Worm (Caenorhabditis elegans) whole organism, L1 larva: ENCODE results near the gene sul-1.

Experiments used
- C04F5.9 ChIP-seq: sonication (generic microtip); optimal IDR thresholded peaks from 2 replicates; lab custom pipeline; 2016; ENCODE audit warnings: missing genetic modification characterization, missing compliant biosample characterization
- C16A3.4 ChIP-seq: fragments of 150-350 bp; optimal IDR thresholded peaks from 2 replicates; lab custom pipeline; 2014; ENCODE audit warnings: missing biosample characterization, missing genetic modification characterization
- F16B12.6 ChIP-seq: fragments of 150-350 bp; optimal IDR thresholded peaks from 2 replicates; lab custom pipeline; 2014; ENCODE audit warnings: missing biosample characterization, missing genetic modification characterization
- aly-2 ChIP-seq: fragments of 150-350 bp; optimal IDR thresholded peaks from 2 replicates; lab custom pipeline; 2014; ENCODE audit warnings: missing biosample characterization, missing genetic modification characterization
- ama-1 ChIP-seq: fragments of 150-350 bp; optimal IDR thresholded peaks from 2 replicates; lab custom pipeline; 2014
- blmp-1 ChIP-seq: fragments of 150-350 bp; optimal IDR thresholded peaks from 2 replicates; lab custom pipeline; 2014; ENCODE audit warnings: missing biosample characterization, missing genetic modification characterization
- ceh-63 ChIP-seq: fragments of 200-800 bp; sonication (Bioruptor generic); optimal IDR thresholded peaks from 2 replicates; lab custom pipeline; 2018; ENCODE audit warnings: mild to moderate bottlenecking, missing genetic modification characterization, missing compliant biosample characterization
- ceh-8 ChIP-seq: fragments of 200-800 bp; sonication (Bioruptor generic); optimal IDR thresholded peaks from 2 replicates; lab custom pipeline; 2018; ENCODE audit warnings: mild to moderate bottlenecking, missing genetic modification characterization, moderate library complexity, missing compliant biosample characterization
- ceh-88 ChIP-seq: fragments of 200-800 bp; sonication (Bioruptor generic); IDR thresholded peaks from 2 replicates; pipeline ENCODE4 v1.3.6; 2022; ENCODE audit warnings: missing genetic modification characterization, missing compliant biosample characterization
- efl-1 ChIP-seq, 4 experiments: fragments of 150-350 bp; optimal IDR thresholded peaks in 3 of 4; peaks in 1 of 4; 1 replicate in 1 of 4; 2 replicates in 3 of 4; lab custom pipeline; 2014; ENCODE audit warnings: missing biosample characterization in 2 of 4, missing genetic modification characterization in 2 of 4, missing genetic modification reagents in 2 of 4
- elt-2 ChIP-seq: sonication (generic microtip); optimal IDR thresholded peaks from 2 replicates; lab custom pipeline; 2016; ENCODE audit warnings: missing genetic modification characterization, mild to moderate bottlenecking, inconsistent platforms, missing compliant biosample characterization, missing genetic modification reagents
- elt-3 ChIP-seq, 6 experiments: fragments of 150-350 bp in 1 of 6; sonication (generic microtip); optimal IDR thresholded peaks; 2 replicates each; lab custom pipeline; 2017 to 2018; ENCODE audit warnings: missing biosample characterization in 6 of 6, missing genetic modification characterization in 6 of 6, inconsistent platforms in 1 of 6
- fkh-8 ChIP-seq: sonication (generic microtip); optimal IDR thresholded peaks from 2 replicates; lab custom pipeline; 2016; ENCODE audit warnings: mild to moderate bottlenecking, missing genetic modification characterization, missing compliant biosample characterization
- irx-1 ChIP-seq: sonication (generic microtip); optimal IDR thresholded peaks from 2 replicates; lab custom pipeline; 2016; ENCODE audit warnings: missing genetic modification characterization, missing compliant biosample characterization
- jun-1 ChIP-seq: fragments of 150-350 bp; optimal IDR thresholded peaks from 2 replicates; lab custom pipeline; 2014; ENCODE audit warnings: missing biosample characterization, missing genetic modification reagents, missing genetic modification characterization
- lin-13 ChIP-seq: fragments of 150-350 bp; optimal IDR thresholded peaks from 2 replicates; lab custom pipeline; 2014; ENCODE audit warnings: missing biosample characterization, missing genetic modification reagents, missing genetic modification characterization
- lin-14 ChIP-seq: fragments of 200-800 bp; sonication (Bioruptor generic); optimal IDR thresholded peaks from 2 replicates; lab custom pipeline; 2018; ENCODE audit warnings: mild to moderate bottlenecking, missing genetic modification characterization, moderate library complexity, missing compliant biosample characterization
- lin-15B ChIP-seq: fragments of 150-350 bp; sonication (generic microtip); optimal IDR thresholded peaks from 3 replicates; lab custom pipeline; 2014; ENCODE audit warnings: missing biosample characterization, missing genetic modification characterization
- mdl-1 ChIP-seq, 2 experiments: fragments of 150-350 bp; optimal IDR thresholded peaks; 2 replicates each; lab custom pipeline; 2014 to 2017; ENCODE audit warnings: missing biosample characterization in 2 of 2, missing genetic modification characterization in 2 of 2, inconsistent platforms in 1 of 2
- mef-2 ChIP-seq: fragments of 150-350 bp; optimal IDR thresholded peaks from 2 replicates; lab custom pipeline; 2014; ENCODE audit warnings: missing biosample characterization, missing genetic modification characterization
- mep-1 ChIP-seq: fragments of 150-350 bp; optimal IDR thresholded peaks from 2 replicates; lab custom pipeline; 2014; ENCODE audit warnings: missing biosample characterization, missing genetic modification characterization
- nhr-28 ChIP-seq: fragments of 150-350 bp; optimal IDR thresholded peaks from 2 replicates; lab custom pipeline; 2014; ENCODE audit warnings: missing biosample characterization, missing genetic modification characterization
- nhr-71 ChIP-seq: sonication (generic microtip); optimal IDR thresholded peaks from 2 replicates; lab custom pipeline; 2016; ENCODE audit warnings: mild to moderate bottlenecking, missing genetic modification characterization, moderate library complexity, missing compliant biosample characterization
- nhr-90 ChIP-seq: sonication (generic microtip); optimal IDR thresholded peaks from 2 replicates; lab custom pipeline; 2016; ENCODE audit warnings: mild to moderate bottlenecking, missing genetic modification characterization, missing compliant biosample characterization; ENCODE audit not compliant: poor library complexity
- pag-3 ChIP-seq: sonication (generic microtip); optimal IDR thresholded peaks from 2 replicates; lab custom pipeline; 2017; ENCODE audit warnings: missing genetic modification characterization, mild to moderate bottlenecking, missing compliant biosample characterization, antibody characterized with exemption, borderline replicate concordance; ENCODE audit not compliant: insufficient read depth
- skn-1 ChIP-seq: fragments of 150-350 bp; optimal IDR thresholded peaks from 2 replicates; lab custom pipeline; 2014; ENCODE audit warnings: missing biosample characterization, missing genetic modification characterization
- snpc-4 ChIP-seq: fragments of 150-350 bp; optimal IDR thresholded peaks from 2 replicates; lab custom pipeline; 2014; ENCODE audit warnings: missing biosample characterization, missing genetic modification characterization
- snu-23 ChIP-seq: sonication (generic microtip); optimal IDR thresholded peaks from 2 replicates; lab custom pipeline; 2016; ENCODE audit warnings: missing genetic modification characterization, missing compliant biosample characterization
- sptf-1 ChIP-seq: fragments of 150-350 bp; optimal IDR thresholded peaks from 2 replicates; lab custom pipeline; 2014; ENCODE audit warnings: missing biosample characterization, missing genetic modification characterization
- sup-37 ChIP-seq: fragments of 200-800 bp; sonication (Bioruptor generic); optimal IDR thresholded peaks from 2 replicates; lab custom pipeline; 2018; ENCODE audit warnings: mild to moderate bottlenecking, missing genetic modification characterization, missing compliant biosample characterization
- swsn-7 ChIP-seq: sonication (generic microtip); optimal IDR thresholded peaks from 2 replicates; lab custom pipeline; 2016; ENCODE audit warnings: missing genetic modification characterization, missing compliant biosample characterization
- unc-130 ChIP-seq: fragments of 150-350 bp; optimal IDR thresholded peaks from 2 replicates; lab custom pipeline; 2017; ENCODE audit warnings: missing biosample characterization, missing genetic modification characterization, inconsistent platforms
- vab-15 ChIP-seq: sonication (generic microtip); optimal IDR thresholded peaks from 2 replicates; lab custom pipeline; 2017; ENCODE audit warnings: missing genotype, mild to moderate bottlenecking, missing genetic modification characterization, missing compliant biosample characterization
- xbp-1 ChIP-seq: sonication (generic microtip); optimal IDR thresholded peaks from 2 replicates; lab custom pipeline; 2016; ENCODE audit warnings: missing genetic modification characterization, missing compliant biosample characterization
- ztf-4 ChIP-seq: fragments of 150-350 bp; optimal IDR thresholded peaks from 2 replicates; lab custom pipeline; 2014; ENCODE audit warnings: missing biosample characterization, missing genetic modification characterization

sul-1 gene

ce11 chrX:3226348-3227229 is 44.1 kb downstream of the sul-1 start:
- no peak for TF ChIP-seq ceh-8
- TF ChIP-seq mdl-1 (tag; optimal IDR thresholded peaks at IDR 0.05; lab: Kevin White, UChicago) = no peak
- no peak for TF ChIP-seq snpc-4
- TF ChIP-seq ceh-88 (GFP tag; lab: Robert Waterston, UW) = no peak
- no peak for TF ChIP-seq nhr-71 (tag; lab: Kevin White, UChicago)
- TF ChIP-seq C16A3.4 (tag; lab: Kevin White, UChicago) = no peak
- no peak for TF ChIP-seq snu-23
- TF ChIP-seq jun-1 = no peak
- no peak for TF ChIP-seq ztf-4
- no peak for TF ChIP-seq sup-37 (GFP tag; lab: Kevin White, UChicago)
- TF ChIP-seq blmp-1 = no peak
- no peak for TF ChIP-seq F16B12.6 (tag; lab: Kevin White, UChicago)
- TF ChIP-seq unc-130 (tag; lab: Kevin White, UChicago) = no peak
- TF ChIP-seq nhr-28 (tag; lab: Kevin White, UChicago) = no peak
- TF ChIP-seq aly-2 (tag; lab: Kevin White, UChicago) = no peak

DNA sequence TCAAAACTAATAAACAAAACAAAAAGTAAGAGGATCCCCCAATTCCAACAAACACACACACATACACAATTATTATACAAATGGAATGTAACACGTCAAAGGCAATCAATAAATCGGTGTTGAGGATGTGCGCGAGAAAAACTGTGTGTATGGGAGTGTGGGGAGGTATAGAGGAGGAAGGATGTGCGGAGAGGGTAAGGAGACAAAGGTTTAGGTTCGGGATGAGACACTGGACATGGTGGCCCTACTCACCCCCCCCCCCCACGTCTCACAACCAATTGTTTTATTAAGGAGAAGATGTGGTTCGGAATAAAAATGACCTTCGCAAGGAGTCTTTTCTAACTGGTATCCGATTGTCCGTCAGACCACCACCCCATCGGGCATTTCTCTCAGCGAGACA is 47.6 kb downstream of the sul-1 start:
- TF ChIP-seq ceh-63 (GFP tag; lab: Kevin White, UChicago) (no peak), skn-1 (tag; lab: Kevin White, UChicago) (no peak), mef-2 (tag; lab: Kevin White, UChicago) (no peak), snu-23 (no peak), lin-14 (peak; percentile 20), mep-1 (tag; lab: Kevin White, UChicago) (peak; percentile 23)

- TF ChIP-seq xbp-1 (tag; lab: Kevin White, UChicago) (no peak), irx-1 (no peak), lin-15B (tag; lab: Kevin White, UChicago) (no peak), vab-15 (no peak), snpc-4 (no peak), fkh-8 (tag; lab: Kevin White, UChicago) (no peak), sptf-1 (no peak), C04F5.9 (tag; lab: Kevin White, UChicago) (no peak), ama-1 (lab: Kevin White, UChicago) (no peak), mep-1 (tag; lab: Kevin White, UChicago) (no peak), jun-1 (no peak), aly-2 (tag; lab: Kevin White, UChicago) (no peak)
Measured at ce11 chrX:3220267-3220666, 50.4 kb downstream of the sul-1 start, which contains the start of gene rgl-1. rgl-1 (minus strand) TSS chrX:3220367.

ce11 chrX:3218040-3218795 is 52.5 kb downstream of the sul-1 start:
- no peak for TF ChIP-seq efl-1 (optimal IDR thresholded peaks at IDR 0.05; lab: Kevin White, UChicago)
- TF ChIP-seq efl-1 (GFP tag; optimal IDR thresholded peaks at IDR 0.05 in 1 of 2; lab: Kevin White, UChicago) = peak in 1 of 2 experiments; percentile 69
- TF ChIP-seq elt-2 (tag; lab: Kevin White, UChicago) = peak; percentile 61
- TF ChIP-seq nhr-90 (tag; lab: Kevin White, UChicago) = no peak
- TF ChIP-seq blmp-1 = peak; percentile 83
- TF ChIP-seq lin-13 (GFP tag; lab: Kevin White, UChicago) = no peak
- peak; percentile 7 for TF ChIP-seq snu-23
- no peak for TF ChIP-seq swsn-7
- peak; percentile 60 for TF ChIP-seq pag-3 (tag; lab: Kevin White, UChicago)
- TF ChIP-seq elt-3 (tag; optimal IDR thresholded peaks at IDR 0.05; lab: Kevin White, UChicago) = peak in 3 of 6 experiments; percentile 21 to 39 (median 23)
- peak; percentile 24 for TF ChIP-seq lin-14
